Fruit fly (Drosophila melanogaster): ENCODE results near the gene Mtch.

Gene Mtch

DNA sequence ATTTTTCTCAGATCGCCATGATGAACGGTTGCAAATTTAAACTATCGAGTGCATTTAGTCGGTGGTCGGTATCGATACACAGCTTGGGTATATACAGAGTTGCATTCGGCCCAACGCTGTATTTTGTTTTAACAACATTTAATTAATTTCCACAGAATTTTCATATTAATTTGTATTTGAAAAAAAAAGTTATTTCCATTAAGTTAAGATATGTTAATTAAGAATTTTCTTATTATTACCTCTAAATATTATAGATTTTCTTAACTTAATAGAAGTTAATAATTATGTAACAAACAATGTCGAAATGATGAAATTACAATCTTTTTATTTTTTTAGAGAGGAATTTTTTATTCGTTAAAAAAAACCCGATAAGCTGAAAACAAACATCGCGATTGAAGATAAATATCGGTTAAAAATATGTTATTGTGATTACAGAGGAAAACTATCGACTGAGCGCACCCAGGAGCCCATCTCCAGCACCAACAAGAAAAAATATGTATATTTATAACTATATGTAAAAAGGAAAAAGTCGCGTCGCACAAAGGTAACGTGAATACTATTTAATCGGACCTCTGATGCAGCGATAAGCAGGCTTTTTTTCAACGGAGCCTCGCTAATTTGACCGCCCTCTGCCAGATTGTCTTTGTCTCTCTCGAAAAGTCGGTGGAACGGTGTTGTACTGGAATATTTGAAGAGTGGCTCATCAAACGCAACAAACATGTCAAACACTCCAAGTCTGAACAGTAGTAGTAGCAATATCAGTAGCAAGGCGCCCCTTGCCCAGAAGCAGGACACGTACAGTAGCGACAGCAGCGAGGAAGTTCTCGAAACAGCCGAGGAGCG is 15.5 kb downstream of the Mtch start, which contains the start of the genes rno and mri:
rno (minus strand) TSS at position 9 of the 843 bp plus-strand sequence.
mri (plus strand) TSS at position 421 of the 843 bp plus-strand sequence.
- TF ChIP-seq CTCF (optimal IDR thresholded peaks at IDR 0.05) (no peak), CG8478 (optimal IDR thresholded peaks at IDR 0.05) (no peak)

DNA sequence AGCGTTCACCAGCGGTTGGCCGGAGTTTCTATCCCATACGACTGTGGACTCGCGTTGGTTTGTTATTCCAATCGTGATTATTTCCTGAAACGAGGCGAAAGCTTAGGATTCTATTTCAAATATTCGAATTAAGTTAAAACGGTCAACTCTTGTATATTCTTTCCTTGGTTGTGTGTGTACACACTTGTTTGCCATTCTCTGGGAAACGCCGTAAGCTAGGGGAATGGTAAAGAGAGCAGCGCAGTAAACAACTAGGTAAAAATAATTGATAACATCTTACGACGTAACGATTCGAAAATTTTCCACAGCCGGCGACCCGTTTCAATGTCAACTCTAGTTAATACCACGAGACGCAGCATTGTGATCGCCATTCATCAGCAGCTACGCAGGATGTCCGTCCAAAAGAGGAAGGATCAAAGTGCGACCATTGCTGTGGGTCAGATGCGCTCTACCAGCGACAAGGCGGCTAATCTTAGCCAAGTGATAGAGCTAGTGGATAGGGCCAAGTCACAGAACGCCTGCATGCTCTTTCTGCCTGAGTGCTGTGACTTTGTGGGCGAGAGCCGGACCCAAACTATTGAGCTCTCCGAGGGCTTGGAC is 19.2 kb downstream of the Mtch start, which contains the start of gene NitFhit:
NitFhit (plus strand) TSS at position 195 of the 600 bp plus-strand sequence.
- no peak for TF ChIP-seq CTCF (optimal IDR thresholded peaks at IDR 0.05)
- TF ChIP-seq CG8478 (optimal IDR thresholded peaks at IDR 0.05): no peak

DNA sequence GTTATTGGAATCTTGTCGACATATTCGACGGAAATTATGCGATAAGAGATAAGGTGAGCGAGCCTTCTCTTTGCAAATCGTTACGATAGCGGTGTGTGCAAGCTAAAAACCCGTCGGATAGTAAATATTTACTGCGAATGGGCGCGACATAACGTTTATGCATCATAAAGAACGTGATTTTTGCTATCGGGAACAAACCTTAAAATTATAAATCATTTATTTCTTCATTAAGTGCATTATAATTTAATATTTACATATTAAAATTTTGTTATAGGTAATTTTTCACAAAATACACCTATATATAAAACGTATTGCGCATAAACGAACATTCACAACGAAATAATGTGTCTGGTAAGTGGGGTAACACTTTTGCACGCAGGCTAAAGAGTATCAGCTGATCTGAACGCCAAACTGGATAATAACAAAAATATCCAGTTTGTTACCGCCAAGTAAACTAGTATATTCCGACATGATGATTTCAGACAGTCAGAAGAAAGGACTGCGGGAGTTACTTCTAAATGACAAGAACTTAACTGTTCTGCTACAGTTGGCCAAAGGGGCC is 21.4 kb downstream of the Mtch start, which contains the start of the genes Gk1 and CG13876:
Gk1 (minus strand) TSS at position 122 of the 562 bp plus-strand sequence.
CG13876 (plus strand) TSS at position 412 of the 562 bp plus-strand sequence.
- TF ChIP-seq CTCF (optimal IDR thresholded peaks at IDR 0.05) (no peak), CG8478 (optimal IDR thresholded peaks at IDR 0.05) (no peak)

DNA sequence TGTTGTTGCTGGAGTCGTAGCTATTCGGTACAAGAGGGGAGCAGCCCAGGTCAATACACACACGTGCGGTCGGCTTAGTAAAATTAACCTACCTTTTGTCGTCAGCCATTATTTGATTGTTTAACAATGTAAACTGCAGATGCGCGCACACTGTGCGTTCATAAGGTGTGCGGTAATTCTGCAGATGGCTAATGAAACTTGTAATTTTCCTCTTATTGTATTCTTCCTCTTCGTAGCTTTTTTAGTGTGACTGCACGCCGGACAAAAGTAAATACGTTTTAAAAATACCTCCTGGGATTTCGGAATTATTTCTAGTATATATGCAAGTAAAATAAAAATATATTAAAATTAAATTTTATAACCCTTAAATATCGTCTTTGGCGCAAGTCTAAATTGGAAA is 26.8 kb downstream of the Mtch start, which contains the start of gene Prp4k:
Prp4k (minus strand) TSS at position 258 of the 400 bp plus-strand sequence.
- TF ChIP-seq CTCF (optimal IDR thresholded peaks at IDR 0.05) (no peak), CG8478 (optimal IDR thresholded peaks at IDR 0.05) (no peak)

DNA sequence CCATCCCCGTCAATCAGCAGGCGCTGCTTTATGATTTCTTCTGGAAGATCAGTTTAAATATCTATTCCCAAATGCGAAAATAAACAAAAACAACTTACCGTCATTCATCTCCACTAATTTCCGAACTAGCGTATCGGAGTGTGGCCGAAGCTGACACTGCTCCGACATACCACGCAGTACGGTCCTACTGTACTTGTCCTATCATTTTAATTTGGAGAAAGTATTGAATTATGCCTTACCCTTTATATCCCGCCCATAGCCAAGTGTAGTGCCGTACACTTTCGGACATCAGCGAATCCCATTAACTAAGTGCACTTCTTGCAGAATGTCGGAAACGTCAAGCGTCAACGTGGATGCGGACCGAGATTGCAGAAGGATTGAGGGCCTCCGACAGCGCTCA is 28.1 kb downstream of the Mtch start, which contains the start of the genes thoc7 and Dis3l2:
thoc7 (minus strand) TSS at position 168 of the 400 bp plus-strand sequence.
Dis3l2 (plus strand) TSS at position 190 of the 400 bp plus-strand sequence.
- TF ChIP-seq CTCF (optimal IDR thresholded peaks at IDR 0.05): no peak
- no peak for TF ChIP-seq CG8478 (optimal IDR thresholded peaks at IDR 0.05)

DNA sequence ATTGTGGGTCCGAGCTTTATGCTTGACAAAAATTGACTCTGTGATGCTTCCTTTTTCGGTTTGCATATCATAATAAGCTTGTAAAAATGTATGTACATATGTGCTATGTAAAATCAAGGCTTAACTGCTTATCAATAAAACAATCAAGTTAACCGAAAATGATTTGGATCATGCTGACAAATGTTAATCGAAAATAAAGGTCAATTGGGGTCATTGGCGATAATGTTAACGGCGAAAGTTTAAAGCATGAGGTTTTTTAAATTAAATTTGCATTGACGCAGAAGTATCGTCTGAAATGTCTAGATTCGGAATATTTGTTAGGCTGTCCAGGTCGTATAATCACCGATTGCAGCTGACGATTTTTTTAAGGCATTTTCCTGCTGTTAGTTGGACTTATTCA is 31.9 kb downstream of the Mtch start, which contains the start of gene Kaz1-ORFB:
Kaz1-ORFB (plus strand) TSS at position 301 of the 400 bp plus-strand sequence.
- TF ChIP-seq CG8478 (optimal IDR thresholded peaks at IDR 0.05): no peak
- no peak for TF ChIP-seq CTCF (optimal IDR thresholded peaks at IDR 0.05)

DNA sequence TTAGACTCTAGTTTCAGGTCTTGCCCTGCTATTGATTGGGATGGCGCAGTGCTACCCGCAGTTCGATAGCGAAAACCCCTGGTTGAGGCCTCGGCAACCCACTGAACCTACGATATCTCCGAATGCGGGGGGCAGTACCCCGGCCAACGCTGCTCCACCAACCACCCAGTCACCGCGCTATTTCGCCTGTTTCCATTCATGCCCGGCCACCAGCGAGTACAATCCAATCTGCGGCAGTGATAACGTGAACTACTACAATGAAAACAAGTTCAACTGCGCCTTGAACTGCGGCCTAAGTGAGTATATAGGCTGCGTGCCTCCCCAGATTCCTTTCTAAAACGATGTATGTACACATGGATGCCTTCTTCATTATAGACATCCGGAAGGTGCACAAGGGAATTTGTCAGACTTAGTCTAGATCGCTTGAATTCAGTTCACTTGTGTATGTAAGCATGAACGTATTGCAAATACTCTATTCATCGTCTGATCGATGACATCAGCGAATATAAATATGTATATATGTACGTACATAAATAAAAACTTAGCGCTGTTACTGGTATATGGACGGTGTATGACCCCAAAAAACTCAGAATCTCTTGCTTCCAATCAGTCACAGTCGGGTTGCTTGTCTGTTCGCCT is 33.2 kb downstream of the Mtch start, which contains the start of gene CG13877:
CG13877 (plus strand) TSS at position 589 of the 639 bp plus-strand sequence.
- TF ChIP-seq CG8478 (optimal IDR thresholded peaks at IDR 0.05) (no peak), CTCF (optimal IDR thresholded peaks at IDR 0.05) (no peak)

DNA sequence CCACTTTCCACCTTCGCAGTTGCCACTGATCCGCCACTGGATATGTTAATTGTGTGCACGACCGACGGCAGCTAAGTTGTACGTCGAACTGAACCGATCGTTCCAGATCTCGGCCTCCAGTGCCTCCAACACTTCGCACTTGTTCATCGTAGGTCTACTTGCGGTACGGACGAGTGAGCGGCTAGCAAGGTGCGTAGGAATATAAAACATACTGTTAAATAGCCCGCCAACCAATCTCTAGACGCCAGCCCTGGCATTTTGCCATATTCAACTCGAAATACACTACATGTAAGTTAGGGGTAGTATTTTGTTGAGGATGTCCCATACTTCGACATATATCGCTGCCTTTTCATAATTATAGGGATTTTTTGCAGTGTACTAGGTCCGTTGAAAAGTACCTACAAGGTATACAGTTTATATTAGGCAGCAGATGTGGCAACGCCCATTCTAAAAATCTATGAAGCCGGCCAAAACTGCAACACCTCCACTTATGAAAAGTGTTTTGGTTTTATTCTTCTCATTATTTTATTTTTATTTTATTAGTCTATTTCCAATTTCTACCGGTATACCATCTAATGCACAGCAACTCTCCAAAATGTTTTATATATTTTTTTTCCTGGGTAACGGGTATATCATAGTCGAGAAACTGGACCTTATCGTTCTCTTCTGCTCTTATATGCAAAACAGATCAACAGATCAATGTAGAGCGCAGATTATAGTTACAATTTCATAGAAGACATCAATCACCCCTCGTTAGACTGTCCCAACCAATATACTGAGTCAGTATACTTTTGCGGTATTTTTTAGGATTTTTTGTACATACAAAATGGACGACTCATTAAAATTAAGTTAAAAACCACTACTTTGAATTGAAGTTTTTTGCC is 38.8 kb downstream of the Mtch start, which contains the start of the genes pyx and CG33229:
pyx (minus strand) TSS at position 51 of the 884 bp plus-strand sequence.
CG33229 (plus strand) TSS at position 834 of the 884 bp plus-strand sequence.
- TF ChIP-seq CG8478 (optimal IDR thresholded peaks at IDR 0.05): no peak
- TF ChIP-seq CTCF (optimal IDR thresholded peaks at IDR 0.05): no peak

DNA sequence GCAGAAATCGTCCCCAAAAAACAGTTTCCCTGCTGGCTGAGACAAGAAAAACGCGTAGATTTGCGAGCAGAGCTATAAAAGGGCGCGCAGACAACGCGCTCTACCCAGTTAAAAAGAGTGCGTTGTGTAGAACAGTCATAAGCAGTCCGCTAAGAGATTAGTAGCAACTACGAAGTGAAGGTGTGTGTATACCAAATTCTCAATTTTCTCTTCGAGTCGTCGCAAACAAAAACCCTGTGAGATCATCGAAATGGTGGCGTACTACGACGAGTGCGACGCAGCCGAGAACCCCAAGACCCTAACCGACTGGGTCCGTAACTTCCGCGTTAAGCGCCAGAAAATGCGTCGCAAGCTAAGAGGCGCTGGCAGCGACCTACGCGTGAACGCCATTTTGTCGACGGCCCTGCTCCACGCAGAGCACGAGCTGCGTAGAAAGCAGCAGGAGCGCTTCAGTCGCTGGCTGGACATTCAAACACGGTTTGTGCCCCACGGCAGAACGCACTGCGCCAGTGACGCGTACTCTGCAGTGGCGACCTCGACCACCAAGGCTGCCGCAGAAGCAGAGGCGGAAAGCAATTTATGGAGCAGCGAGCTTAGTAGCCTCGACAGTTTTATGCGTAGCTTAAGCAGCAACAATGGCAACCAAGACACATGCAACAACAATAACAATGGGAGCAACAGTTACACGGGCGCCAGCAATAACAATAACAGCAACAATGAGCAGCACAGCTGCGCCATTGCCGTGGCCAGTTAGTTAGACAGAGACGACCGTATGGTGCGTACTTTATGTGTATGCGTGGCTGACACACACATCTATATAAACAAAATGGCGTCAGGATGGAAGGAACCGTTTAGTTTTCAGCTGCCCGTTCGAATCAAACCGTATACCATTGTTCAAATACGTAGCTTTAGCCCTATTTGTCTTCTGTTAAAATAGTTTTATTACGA is 39.9 kb downstream of the Mtch start:
- TF ChIP-seq CG8478 (optimal IDR thresholded peaks at IDR 0.05) (no peak), CTCF (optimal IDR thresholded peaks at IDR 0.05) (no peak)

DNA sequence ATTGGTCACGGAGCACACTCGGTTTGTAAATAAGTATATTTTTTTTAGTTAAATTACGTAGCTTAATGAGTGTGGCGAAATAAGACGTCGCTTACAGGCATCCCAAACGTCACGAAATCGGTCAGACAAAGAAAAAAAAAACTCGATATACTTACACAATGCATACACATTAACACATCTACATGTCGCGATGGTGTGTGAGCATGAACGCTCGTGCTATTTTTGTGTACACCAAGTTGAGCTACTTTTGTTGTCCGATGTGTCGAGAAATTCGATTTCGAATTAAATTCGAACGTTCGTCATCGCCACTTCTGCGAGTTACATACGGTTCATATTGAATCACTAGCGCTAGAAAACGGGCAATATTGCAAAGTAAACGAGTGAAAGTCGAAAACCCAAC is 40.7 kb downstream of the Mtch start:
- TF ChIP-seq CG8478 (optimal IDR thresholded peaks at IDR 0.05): no peak
- no peak for TF ChIP-seq CTCF (optimal IDR thresholded peaks at IDR 0.05)

DNA sequence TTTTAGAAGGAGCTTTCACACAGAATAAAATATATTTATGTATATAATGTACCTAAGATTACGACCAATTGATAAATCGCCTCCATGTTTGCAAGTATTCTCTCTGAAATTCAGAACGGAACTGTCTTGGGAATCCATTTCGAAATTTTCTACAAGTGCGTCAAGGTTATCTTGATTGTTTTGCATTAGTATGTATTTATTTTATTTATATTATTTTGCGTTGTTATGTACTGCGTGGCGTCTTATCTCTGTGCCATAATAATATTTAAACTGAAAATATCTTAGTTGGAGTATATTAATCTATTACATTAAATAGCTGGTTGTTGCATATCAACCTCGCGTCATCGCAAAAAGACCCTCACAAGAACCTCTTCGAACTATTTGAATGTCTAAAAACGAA is 47.1 kb downstream of the Mtch start, which contains the start of gene CG42846:
CG42846 (minus strand) TSS at position 101 of the 400 bp plus-strand sequence.
- TF ChIP-seq CG8478 (optimal IDR thresholded peaks at IDR 0.05): no peak
- no peak for TF ChIP-seq CTCF (optimal IDR thresholded peaks at IDR 0.05)

DNA sequence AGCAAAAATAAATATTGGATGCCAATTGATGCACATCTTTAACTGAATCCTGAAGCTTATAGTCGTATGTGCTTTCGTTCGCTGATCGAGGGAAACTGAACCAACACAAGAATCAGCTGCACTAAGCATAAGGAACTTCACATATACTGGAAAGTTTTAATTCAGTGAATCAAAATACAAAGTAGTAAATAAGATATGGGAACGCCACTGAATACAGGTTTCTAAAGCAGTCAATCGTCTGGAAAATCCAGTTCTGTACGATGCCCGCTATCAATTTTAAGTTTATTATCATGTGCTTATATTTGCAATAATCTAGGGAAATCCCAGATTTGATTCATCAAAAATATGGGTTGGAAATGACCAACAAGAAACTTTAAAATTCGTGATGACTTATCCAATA is 47.8 kb downstream of the Mtch start, which contains the start of gene CG34454:
CG34454 (minus strand) TSS at position 84 of the 400 bp plus-strand sequence.
- no peak for TF ChIP-seq CTCF (optimal IDR thresholded peaks at IDR 0.05)
